Fruit fly (Drosophila melanogaster): ENCODE measurements around the gene Best4.

- TF ChIP-seq CG8301 (tag; optimal IDR thresholded peaks at IDR 0.05) (no peak), rn (GFP tag; IDR thresholded peaks at IDR 0.05) (0 out of 2 replicates have a peak, but pooled peaks have one; percentile 18), EcR (GFP tag; optimal IDR thresholded peaks at IDR 0.05) (no peak), CG32121 (GFP tag; IDR thresholded peaks at IDR 0.05) (no peak; the same call in 1 of the 2 replicates), CG14655 (GFP tag; optimal IDR thresholded peaks at IDR 0.05) (no peak), Pif1B (GFP tag; optimal IDR thresholded peaks at IDR 0.05) (no peak), CG9948 (tag; optimal IDR thresholded peaks at IDR 0.05) (no peak), CG4496 (GFP tag; IDR thresholded peaks at IDR 0.05) (no peak), CG13204 (GFP tag; optimal IDR thresholded peaks at IDR 0.05) (no peak), Ets98B (GFP tag; IDR thresholded peaks at IDR 0.05) (no peak), CG12605 (GFP tag; IDR thresholded peaks at IDR 0.05) (no peak)
Observed at dm6 chr3L:15249729-15250128, 49.0 kb upstream of the Best4 start.
